Fruit fly (Drosophila melanogaster): ENCODE measurements around the gene tna.

Gene tna

dm6 chr3L:10889000-10889691 is 53.8 kb downstream of the tna start:
- TF ChIP-seq dmrt99B (tag; optimal IDR thresholded peaks at IDR 0.05) = peak; percentile 39
- TF ChIP-seq GATAe (GFP tag; conservative IDR thresholded peaks at IDR 0.05) = no peak
- peak; percentile 24 for TF ChIP-seq CG8924 (tag; optimal IDR thresholded peaks at IDR 0.05)
- TF ChIP-seq CG11504 (tag; optimal IDR thresholded peaks at IDR 0.05) = peak; percentile 56
- TF ChIP-seq CG12391 (tag; optimal IDR thresholded peaks at IDR 0.05) = peak; percentile 4
- TF ChIP-seq CG3407 (GFP tag; optimal IDR thresholded peaks at IDR 0.05) = no peak
- TF ChIP-seq CG8388 (GFP tag; optimal IDR thresholded peaks at IDR 0.05) = no peak
- peak; percentile 2 for TF ChIP-seq CoRest (tag; optimal IDR thresholded peaks at IDR 0.05)
- no peak for TF ChIP-seq aop (GFP tag; IDR thresholded peaks at IDR 0.05)
- TF ChIP-seq CG33557 (GFP tag; optimal IDR thresholded peaks at IDR 0.05) = no peak
- TF ChIP-seq ase (GFP tag; IDR thresholded peaks at IDR 0.05) = no peak
- TF ChIP-seq CG7928 (GFP tag; optimal IDR thresholded peaks at IDR 0.05) = no peak
- no peak for TF ChIP-seq Spps (tag; optimal IDR thresholded peaks at IDR 0.05)
- 0 out of 3 replicates have a peak, but pooled peaks have one; percentile 13 for TF ChIP-seq Mrtf (GFP tag; IDR thresholded peaks at IDR 0.05)
- no peak for TF ChIP-seq prd (optimal IDR thresholded peaks at IDR 0.05)
- TF ChIP-seq prd (GFP tag; IDR thresholded peaks at IDR 0.05) = 0 out of 3 replicates have a peak, but pooled peaks have one; percentile 13
- peak; percentile 29 for TF ChIP-seq grau (tag; optimal IDR thresholded peaks at IDR 0.05)
- TF ChIP-seq CG18599 (GFP tag; optimal IDR thresholded peaks at IDR 0.05) = no peak
- TF ChIP-seq HLH54F (GFP tag; optimal IDR thresholded peaks at IDR 0.05) = no peak
- no peak for TF ChIP-seq CG34422 (GFP tag; IDR thresholded peaks at IDR 0.05)
- TF ChIP-seq da (GFP tag; optimal IDR thresholded peaks at IDR 0.05) = no peak
- TF ChIP-seq CG4360 (GFP tag; IDR thresholded peaks at IDR 0.05) = no peak
- TF ChIP-seq CG1603 (tag; optimal IDR thresholded peaks at IDR 0.05) = peak; percentile 0
- TF ChIP-seq CG10267 (tag; optimal IDR thresholded peaks at IDR 0.05) = peak; percentile 7
- TF ChIP-seq Meics (GFP tag; optimal IDR thresholded peaks at IDR 0.05) = peak; percentile 4
- TF ChIP-seq Hr78 (GFP tag; optimal IDR thresholded peaks at IDR 0.05) = peak in 1 of 2 experiments; percentile 45
- peak; percentile 30 for TF ChIP-seq CG13424 (tag; optimal IDR thresholded peaks at IDR 0.05)
- TF ChIP-seq CG17829 (tag; optimal IDR thresholded peaks at IDR 0.05) = peak; percentile 11
- no peak for TF ChIP-seq CG10959 (GFP tag; IDR thresholded peaks at IDR 0.05)
- TF ChIP-seq MESR4 (GFP tag; optimal IDR thresholded peaks at IDR 0.05) = no peak
- no peak for TF ChIP-seq C15 (GFP tag; IDR thresholded peaks at IDR 0.05)
- peak; percentile 52 for TF ChIP-seq abd-A (tag; optimal IDR thresholded peaks at IDR 0.05)
- no peak for TF ChIP-seq Atf3 (GFP tag; optimal IDR thresholded peaks at IDR 0.05)
- no peak for TF ChIP-seq CG6791 (GFP tag; IDR thresholded peaks at IDR 0.05; ENCODE audit: partially characterized antibody)
- peak; percentile 27; the same call in 1 of the 2 replicates for TF ChIP-seq CG31441 (GFP tag; IDR thresholded peaks at IDR 0.05)
- TF ChIP-seq row (GFP tag; IDR thresholded peaks at IDR 0.05) = 0 out of 3 replicates have a peak, but pooled peaks have one; percentile 18
- no peak for TF ChIP-seq CG30431 (GFP tag; optimal IDR thresholded peaks at IDR 0.05)
- no peak for TF ChIP-seq CG12219 (GFP tag; optimal IDR thresholded peaks at IDR 0.05)
- TF ChIP-seq Xrp1 (GFP tag; IDR thresholded peaks at IDR 0.05) = peak; percentile 8; the same call in 1 of the 2 replicates
- no peak for TF ChIP-seq maf-S (GFP tag; optimal IDR thresholded peaks at IDR 0.05)
- TF ChIP-seq CG7271 (tag; optimal IDR thresholded peaks at IDR 0.05) = no peak
- TF ChIP-seq chinmo (GFP tag; IDR thresholded peaks at IDR 0.05; ENCODE audit: partially characterized antibody) = peak; percentile 85; the same call in 2 of the 4 replicates
- TF ChIP-seq salm (tag; optimal IDR thresholded peaks at IDR 0.05) = no peak
- no peak for TF ChIP-seq CG30020 (tag; optimal IDR thresholded peaks at IDR 0.05)
- TF ChIP-seq CG18011 (GFP tag; optimal IDR thresholded peaks at IDR 0.05) = no peak
- TF ChIP-seq bsh (GFP tag; optimal IDR thresholded peaks at IDR 0.05) = no peak
- TF ChIP-seq CG10654 (GFP tag; optimal IDR thresholded peaks at IDR 0.05) = no peak
- no peak for TF ChIP-seq CG33213 (GFP tag; optimal IDR thresholded peaks at IDR 0.05)
- TF ChIP-seq CG11696 (GFP tag; IDR thresholded peaks at IDR 0.05) = peak; percentile 69

All from whole organism, embryonic.